Worm (Caenorhabditis elegans) whole organism, midembryonic: ENCODE results near the gene ZK1240.8.

Source experiments
- flt-1 ChIP-seq: fragments of 200-800 bp; sonication (Bioruptor generic); IDR thresholded peaks from 2 replicates; pipeline ENCODE4 v1.3.6; 2022; ENCODE audit warnings: missing genetic modification characterization, missing compliant biosample characterization
- klf-2 ChIP-seq: fragments of 200-800 bp; sonication (Bioruptor generic); conservative IDR thresholded peaks from 2 replicates; pipeline ENCODE4 v1.3.6; 2022; ENCODE audit warnings: missing genetic modification reagents, missing genetic modification characterization, missing compliant biosample characterization
- ztf-23 ChIP-seq: fragments of 200-800 bp; sonication (Bioruptor generic); IDR thresholded peaks from 2 replicates; pipeline ENCODE4 v1.3.6; 2022; ENCODE audit warnings: missing genetic modification reagents, missing genetic modification characterization, missing compliant biosample characterization

ce11 chrII:2306741-2307140 lies 22.1 kb downstream of the ZK1240.8 start, which contains the start of gene B0281.3:
- TF ChIP-seq ztf-23 (GFP tag; lab: Robert Waterston, UW), result no peak
- no peak for TF ChIP-seq flt-1 (GFP tag; lab: Robert Waterston, UW)
- TF ChIP-seq klf-2 (GFP tag; lab: Robert Waterston, UW), result no peak
